Fruit fly (Drosophila melanogaster) whole organism, embryonic: ENCODE measurements around the gene Xe7.

Source experiments
- CG13775 ChIP-seq: fragments of 200-800 bp; sonication (Bioruptor generic); optimal IDR thresholded peaks from 3 replicates; lab custom pipeline; 2017; ENCODE audit warnings: missing biosample characterization, mild to moderate bottlenecking, missing genetic modification characterization
- CG14441 ChIP-seq: fragments of 200-800 bp; sonication (Bioruptor generic); IDR thresholded peaks from 2 replicates; pipeline ENCODE4 v1.3.6; 2022; ENCODE audit warnings: missing biosample characterization, missing genetic modification characterization
- CG14667 ChIP-seq: fragments of 200-800 bp; sonication (Bioruptor generic); IDR thresholded peaks from 2 replicates; pipeline ENCODE4 v1.3.6; 2022; ENCODE audit warnings: missing biosample characterization, missing genetic modification characterization
- CG15073 ChIP-seq: fragments of 200-800 bp; sonication (Bioruptor generic); optimal IDR thresholded peaks from 2 replicates; lab custom pipeline; 2016; ENCODE audit warnings: missing biosample characterization, missing genetic modification characterization
- CG1602 ChIP-seq: fragments of 200-800 bp; sonication (Bioruptor generic); optimal IDR thresholded peaks from 3 replicates; lab custom pipeline; 2016; ENCODE audit warnings: missing biosample characterization, missing genetic modification characterization
- CG16779 ChIP-seq: fragments of 200-800 bp; sonication (Bioruptor generic); IDR thresholded peaks from 2 replicates; pipeline ENCODE4 v1.3.6; 2022; ENCODE audit warnings: missing biosample characterization, missing genetic modification characterization
- CG17186 ChIP-seq: fragments of 200-800 bp; sonication (Bioruptor generic); optimal IDR thresholded peaks from 3 replicates; lab custom pipeline; 2017; ENCODE audit warnings: missing biosample characterization, missing genetic modification reagents, missing genetic modification characterization
- CG17829 ChIP-seq: fragments of 200-800 bp; optimal IDR thresholded peaks from 2 replicates; lab custom pipeline; 2019; ENCODE audit warnings: missing biosample characterization, mild to moderate bottlenecking, missing genetic modification characterization, moderate library complexity
- CG31224 ChIP-seq: fragments of 200-800 bp; sonication (Bioruptor generic); IDR thresholded peaks from 2 replicates; pipeline ENCODE4 v1.3.6; 2022; ENCODE audit warnings: missing biosample characterization, missing genetic modification characterization
- CG33213 ChIP-seq: fragments of 200-800 bp; sonication (Bioruptor generic); optimal IDR thresholded peaks from 3 replicates; lab custom pipeline; 2016; ENCODE audit warnings: missing biosample characterization, missing genetic modification characterization
- CG4282 ChIP-seq: fragments of 200-800 bp; sonication (Bioruptor generic); optimal IDR thresholded peaks from 2 replicates; lab custom pipeline; 2016; ENCODE audit warnings: missing biosample characterization, missing genetic modification characterization
- CG4854 ChIP-seq: fragments of 200-800 bp; sonication (Bioruptor generic); optimal IDR thresholded peaks from 2 replicates; lab custom pipeline; 2016; ENCODE audit warnings: missing biosample characterization, missing genetic modification characterization, inconsistent platforms
- CG6765 ChIP-seq: fragments of 200-800 bp; sonication (Bioruptor generic); optimal IDR thresholded peaks from 3 replicates; lab custom pipeline; 2017; ENCODE audit warnings: missing biosample characterization, mild to moderate bottlenecking, missing genetic modification characterization
- CG8359 ChIP-seq: fragments of 200-800 bp; sonication (Bioruptor generic); optimal IDR thresholded peaks from 2 replicates; lab custom pipeline; 2017; ENCODE audit warnings: missing biosample characterization, mild to moderate bottlenecking, missing genetic modification characterization, borderline replicate concordance
- CG9437 ChIP-seq: fragments of 200-800 bp; sonication (Bioruptor generic); optimal IDR thresholded peaks from 2 replicates; lab custom pipeline; 2018; ENCODE audit warnings: missing biosample characterization, mild to moderate bottlenecking, missing genetic modification characterization
- CG9876 ChIP-seq: fragments of 200-800 bp; sonication (Bioruptor generic); optimal IDR thresholded peaks from 2 replicates; lab custom pipeline; 2016; ENCODE audit warnings: missing biosample characterization, missing genetic modification characterization
- CTCF ChIP-seq: fragments of 200-800 bp; sonication (Bioruptor generic); optimal IDR thresholded peaks from 2 replicates; lab custom pipeline; 2017; ENCODE audit warnings: missing biosample characterization, mild to moderate bottlenecking, missing genetic modification characterization, moderate library complexity
- CrebB ChIP-seq: fragments of 200-800 bp; sonication (Bioruptor generic); optimal IDR thresholded peaks from 3 replicates; lab custom pipeline; 2018; ENCODE audit warnings: missing biosample characterization, mild to moderate bottlenecking, missing genetic modification characterization
- Deaf1 ChIP-seq: fragments of 200-800 bp; optimal IDR thresholded peaks from 3 replicates; lab custom pipeline; 2019; ENCODE audit warnings: missing biosample characterization, mild to moderate bottlenecking, missing genetic modification characterization, moderate library complexity
- ERR ChIP-seq: fragments of 200-800 bp; sonication (Bioruptor generic); optimal IDR thresholded peaks from 2 replicates; lab custom pipeline; 2016; ENCODE audit warnings: missing biosample characterization, missing genetic modification characterization
- Ets65A ChIP-seq: fragments of 200-800 bp; sonication (Bioruptor generic); peaks from one replicate; lab custom pipeline; 2016; ENCODE audit warnings: missing biosample characterization, missing genetic modification characterization
- H2.0 ChIP-seq: fragments of 200-800 bp; sonication (Bioruptor generic); IDR thresholded peaks from 2 replicates; pipeline ENCODE4 v1.3.6; 2022; ENCODE audit warnings: missing biosample characterization, missing genetic modification characterization
- HLH3B ChIP-seq: fragments of 200-800 bp; sonication (Bioruptor generic); IDR thresholded peaks from 2 replicates; pipeline ENCODE4 v1.3.6; 2022; ENCODE audit warnings: missing biosample characterization, missing genetic modification characterization
- HLHmδ ChIP-seq: fragments of 200-800 bp; sonication (Bioruptor generic); optimal IDR thresholded peaks from 2 replicates; lab custom pipeline; 2018; ENCODE audit warnings: missing biosample characterization, mild to moderate bottlenecking, missing genetic modification characterization, moderate library complexity
- Hand ChIP-seq: fragments of 200-800 bp; sonication (Bioruptor generic); optimal IDR thresholded peaks from 2 replicates; lab custom pipeline; 2017; ENCODE audit warnings: mild to moderate bottlenecking, missing biosample characterization, missing genetic modification reagents, missing genetic modification characterization
- Hr39 ChIP-seq: fragments of >200 bp; optimal IDR thresholded peaks from 2 replicates; lab custom pipeline; 2017
- Mad ChIP-seq: fragments of 200-800 bp; sonication (Bioruptor generic); optimal IDR thresholded peaks from 2 replicates; lab custom pipeline; 2016; ENCODE audit warnings: missing biosample characterization, missing genetic modification characterization
- Ravus ChIP-seq: fragments of 200-800 bp; sonication (Bioruptor generic); IDR thresholded peaks from 2 replicates; pipeline ENCODE4 v1.3.6; 2022; ENCODE audit warnings: missing biosample characterization, missing genetic modification characterization
- Ssrp ChIP-seq: fragments of 200-800 bp; sonication (Bioruptor generic); optimal IDR thresholded peaks from 2 replicates; lab custom pipeline; 2018; ENCODE audit warnings: missing biosample characterization, mild to moderate bottlenecking, missing genetic modification characterization, moderate library complexity
- Xrp1 ChIP-seq: fragments of 200-800 bp; sonication (Bioruptor generic); IDR thresholded peaks from 2 replicates; pipeline ENCODE4 v1.3.6; 2022; ENCODE audit warnings: missing biosample characterization, missing genetic modification characterization
- al ChIP-seq: fragments of 200-800 bp; sonication (Bioruptor generic); IDR thresholded peaks from 2 replicates; pipeline ENCODE4 v1.3.6; 2022; ENCODE audit warnings: missing biosample characterization, missing genetic modification characterization
- aop ChIP-seq: fragments of 200-800 bp; sonication (Bioruptor generic); IDR thresholded peaks from 2 replicates; pipeline ENCODE4 v1.3.6; 2022; ENCODE audit warnings: missing biosample characterization, missing genetic modification characterization
- ara ChIP-seq: fragments of 200-800 bp; sonication (Bioruptor generic); IDR thresholded peaks from 2 replicates; pipeline ENCODE4 v1.3.6; 2022; ENCODE audit warnings: missing biosample characterization, missing genetic modification characterization
- bab2 ChIP-seq: fragments of 200-800 bp; sonication (Bioruptor generic); optimal IDR thresholded peaks from 2 replicates; lab custom pipeline; 2016; ENCODE audit warnings: missing biosample characterization, missing genetic modification characterization
- bcd ChIP-seq: fragments of 200-800 bp; sonication (Bioruptor generic); optimal IDR thresholded peaks from 2 replicates; lab custom pipeline; 2017; ENCODE audit warnings: missing biosample characterization, mild to moderate bottlenecking, missing genetic modification characterization
- crp ChIP-seq, 2 experiments: fragments of 200-800 bp; sonication (Bioruptor generic); optimal IDR thresholded peaks; 2 replicates in 1 of 2; 3 replicates in 1 of 2; lab custom pipeline; 2017; ENCODE audit warnings: missing biosample characterization in 2 of 2, missing genetic modification characterization in 2 of 2, mild to moderate bottlenecking in 1 of 2, moderate library complexity in 1 of 2
- da ChIP-seq: fragments of 200-800 bp; sonication (Bioruptor generic); optimal IDR thresholded peaks from 2 replicates; lab custom pipeline; 2016; ENCODE audit warnings: missing biosample characterization, missing genetic modification characterization
- dmrt11E ChIP-seq: fragments of 200-800 bp; sonication (Bioruptor generic); optimal IDR thresholded peaks from 3 replicates; lab custom pipeline; 2018; ENCODE audit warnings: missing biosample characterization, mild to moderate bottlenecking, missing genetic modification characterization, moderate library complexity
- emc ChIP-seq: fragments of 200-800 bp; sonication (Bioruptor generic); optimal IDR thresholded peaks from 2 replicates; lab custom pipeline; 2016; ENCODE audit warnings: missing biosample characterization, missing genetic modification characterization
- ewg ChIP-seq: fragments of 200-800 bp; sonication (Bioruptor generic); optimal IDR thresholded peaks from 3 replicates; lab custom pipeline; 2017; ENCODE audit warnings: mild to moderate bottlenecking, missing biosample characterization, missing genetic modification reagents, missing genetic modification characterization
- exex ChIP-seq: fragments of 200-800 bp; sonication (Bioruptor generic); optimal IDR thresholded peaks from 4 replicates; lab custom pipeline; 2018; ENCODE audit warnings: missing biosample characterization, mild to moderate bottlenecking, missing genetic modification characterization, moderate library complexity
- insv ChIP-seq, 2 experiments: fragments of 200-800 bp; sonication (Bioruptor generic); optimal IDR thresholded peaks; 3 replicates each; lab custom pipeline; 2016 to 2018; ENCODE audit warnings: missing biosample characterization in 2 of 2, missing genetic modification characterization in 2 of 2
- jigr1 ChIP-seq: fragments of 200-800 bp; sonication (Bioruptor generic); IDR thresholded peaks from 3 replicates; pipeline ENCODE4 v1.3.6; 2022; ENCODE audit warnings: missing biosample characterization, missing genetic modification characterization
- lbe ChIP-seq: fragments of 200-800 bp; sonication (Bioruptor generic); optimal IDR thresholded peaks from 2 replicates; lab custom pipeline; 2016; ENCODE audit warnings: missing biosample characterization, mild to moderate bottlenecking, missing genetic modification characterization
- p53 ChIP-seq: fragments of 200-800 bp; sonication (Bioruptor generic); optimal IDR thresholded peaks from 2 replicates; lab custom pipeline; 2016; ENCODE audit warnings: missing biosample characterization, missing genetic modification characterization
- pum ChIP-seq: fragments of 200-800 bp; sonication (Bioruptor generic); optimal IDR thresholded peaks from 2 replicates; lab custom pipeline; 2016; ENCODE audit warnings: missing biosample characterization, missing genetic modification characterization
- repo ChIP-seq: fragments of 200-800 bp; sonication (Bioruptor generic); optimal IDR thresholded peaks from 2 replicates; lab custom pipeline; 2016; ENCODE audit warnings: missing biosample characterization, missing genetic modification characterization
- rib ChIP-seq: fragments of 200-800 bp; sonication (Bioruptor generic); IDR thresholded peaks from 2 replicates; pipeline ENCODE4 v1.3.6; 2022; ENCODE audit warnings: missing biosample characterization, missing genetic modification characterization
- slou ChIP-seq: fragments of 200-800 bp; sonication (Bioruptor generic); optimal IDR thresholded peaks from 3 replicates; lab custom pipeline; 2016; ENCODE audit warnings: missing biosample characterization, missing genetic modification characterization
- tio ChIP-seq: fragments of 200-800 bp; sonication (Bioruptor generic); optimal IDR thresholded peaks from 2 replicates; lab custom pipeline; 2017; ENCODE audit warnings: missing biosample characterization, missing genetic modification characterization, inconsistent platforms
- twi ChIP-seq: fragments of 200-800 bp; optimal IDR thresholded peaks from 2 replicates; lab custom pipeline; 2019; ENCODE audit warnings: missing biosample characterization, mild to moderate bottlenecking, missing genetic modification characterization, moderate library complexity
- usp ChIP-seq: fragments of >200 bp; optimal IDR thresholded peaks from 2 replicates; lab custom pipeline; 2017; ENCODE audit warnings: missing biosample characterization, missing genetic modification characterization
- zfh1 ChIP-seq: fragments of 200-800 bp; sonication (Bioruptor generic); IDR thresholded peaks from 3 replicates; pipeline ENCODE4 v1.3.6; 2022; ENCODE audit warnings: missing biosample characterization, missing genetic modification characterization

Xe7 gene

dm6 chr3R:5672658-5673217 is 3.6 kb upstream of the Xe7 start (continued):
- no peak for TF ChIP-seq Ravus
- no peak for TF ChIP-seq usp (GFP tag; lab: Kevin White, UChicago)
- peak; percentile 2 to 70 for TF ChIP-seq insv (GFP tag; optimal IDR thresholded peaks at IDR 0.05; lab: Kevin White, UChicago)
- no peak for TF ChIP-seq aop (GFP tag; lab: Robert Waterston, UW)
- TF ChIP-seq ERR (GFP tag; lab: Kevin White, UChicago) = peak; percentile 37
- peak; percentile 56 for TF ChIP-seq CG17186 (GFP tag; lab: Kevin White, UChicago)
- TF ChIP-seq CrebB (tag; lab: Kevin White, UChicago) = peak; percentile 92
- peak; percentile 64; the same call in 1 of the 2 replicates for TF ChIP-seq HLH3B (GFP tag; lab: Robert Waterston, UW)
- no peak for TF ChIP-seq emc (GFP tag; lab: Kevin White, UChicago)
- peak; percentile 71 for TF ChIP-seq rib (GFP tag; lab: Robert Waterston, UW)
- peak; percentile 27 for TF ChIP-seq CG1602 (GFP tag; lab: Kevin White, UChicago)
- peak; percentile 44 for TF ChIP-seq twi (tag; lab: Kevin White, UChicago)
- no peak for TF ChIP-seq CG15073 (GFP tag; lab: Kevin White, UChicago)
- peak; percentile 45 for TF ChIP-seq CG9876 (GFP tag; lab: Kevin White, UChicago)
- no peak for TF ChIP-seq CG9437
- peak; percentile 44 for TF ChIP-seq CG4854
- TF ChIP-seq ara (GFP tag; lab: Robert Waterston, UW) = peak; percentile 66
- TF ChIP-seq CG16779 (GFP tag; lab: Robert Waterston, UW) = no peak
- peak; percentile 72 for TF ChIP-seq CG8359 (GFP tag; lab: Kevin White, UChicago)
- peak; percentile 47 for TF ChIP-seq CTCF (GFP tag; lab: Kevin White, UChicago)
- peak; percentile 79 for TF ChIP-seq Ets65A (GFP tag; lab: Kevin White, UChicago)
- peak; percentile 12 for TF ChIP-seq lbe (GFP tag; lab: Kevin White, UChicago)
- TF ChIP-seq exex (tag; lab: Kevin White, UChicago) = peak; percentile 78
- TF ChIP-seq CG13775 (GFP tag; lab: Kevin White, UChicago) = peak; percentile 39
- TF ChIP-seq bab2 (GFP tag; lab: Kevin White, UChicago) = peak; percentile 77
- TF ChIP-seq ewg (GFP tag; lab: Kevin White, UChicago) = peak; percentile 63
- no peak for TF ChIP-seq H2.0
- TF ChIP-seq Xrp1 = peak; percentile 73
- no peak for TF ChIP-seq Deaf1
- no peak for TF ChIP-seq CG31224
- TF ChIP-seq slou = no peak
- peak; percentile 62 for TF ChIP-seq CG17829 (tag; lab: Kevin White, UChicago)
- TF ChIP-seq al (GFP tag; lab: Robert Waterston, UW) = no peak
- TF ChIP-seq CG14441 (GFP tag; lab: Robert Waterston, UW) = 0 out of 2 replicates have a peak, but pooled peaks have one; percentile 38
- no peak for TF ChIP-seq tio (GFP tag; lab: Kevin White, UChicago)
- peak; percentile 99 for TF ChIP-seq p53 (GFP tag; lab: Kevin White, UChicago)
- peak; percentile 40 for TF ChIP-seq pum (GFP tag; lab: Kevin White, UChicago)
- TF ChIP-seq HLHmδ (GFP tag; lab: Kevin White, UChicago) = peak; percentile 98
- no peak for TF ChIP-seq Hr39 (lab: Kevin White, UChicago)
- TF ChIP-seq Hand (GFP tag; lab: Kevin White, UChicago) = peak; percentile 76
- peak; percentile 78 for TF ChIP-seq repo (GFP tag; lab: Kevin White, UChicago)
- no peak for TF ChIP-seq Ssrp
- peak; percentile 50 for TF ChIP-seq dmrt11E (tag; lab: Kevin White, UChicago)
- TF ChIP-seq CG14667 (GFP tag; lab: Robert Waterston, UW) = no peak
- TF ChIP-seq da = no peak
- no peak for TF ChIP-seq jigr1
- peak; percentile 54 for TF ChIP-seq CG6765 (GFP tag; lab: Kevin White, UChicago)
- no peak for TF ChIP-seq CG4282
- peak; percentile 77 for TF ChIP-seq Mad (GFP tag; lab: Kevin White, UChicago)
- no peak for TF ChIP-seq zfh1
- TF ChIP-seq bcd (GFP tag; lab: Kevin White, UChicago) = peak; percentile 57
- peak in 1 of 2 experiments; percentile 52 for TF ChIP-seq crp (GFP tag; optimal IDR thresholded peaks at IDR 0.05; lab: Kevin White, UChicago)
- peak; percentile 68 for TF ChIP-seq CG33213 (GFP tag; lab: Kevin White, UChicago)
